Fruit fly (Drosophila melanogaster) whole organism, wandering third instar larva: Measurements from ENCODE around the gene CG9356.

Source experiments
- Abd-B ChIP-seq: fragments of >200 bp; optimal IDR thresholded peaks from 2 replicates; lab custom pipeline; 2017; ENCODE audit warnings: missing biosample characterization, missing genetic modification characterization
- CG9705 ChIP-seq: fragments of 200-800 bp; sonication (Bioruptor generic); optimal IDR thresholded peaks from 2 replicates; lab custom pipeline; 2018; ENCODE audit warnings: missing biosample characterization, mild to moderate bottlenecking, missing genetic modification characterization
- CrebA ChIP-seq: fragments of 200-800 bp; sonication (Bioruptor generic); optimal IDR thresholded peaks from 2 replicates; lab custom pipeline; 2016; ENCODE audit warnings: missing biosample characterization, mild to moderate bottlenecking, missing genetic modification characterization, borderline replicate concordance
- Dfd ChIP-seq: fragments of >200 bp; optimal IDR thresholded peaks from 2 replicates; lab custom pipeline; 2017; ENCODE audit warnings: missing biosample characterization, missing genetic modification characterization
- Dif ChIP-seq: fragments of 200-275, 200-300 bp; sonication (Bioruptor generic); optimal IDR thresholded peaks from 2 replicates; lab custom pipeline; 2018; ENCODE audit warnings: missing biosample characterization, missing genetic modification characterization; ENCODE audit not compliant: partially characterized antibody
- GATAd ChIP-seq: sonication (Bioruptor generic); optimal IDR thresholded peaks from 2 replicates; lab custom pipeline; 2016; ENCODE audit warnings: missing biosample characterization, missing genetic modification characterization
- HLH106 ChIP-seq: fragments of 200-800 bp; optimal IDR thresholded peaks from 3 replicates; lab custom pipeline; 2019; ENCODE audit warnings: missing biosample characterization, mild to moderate bottlenecking, missing genetic modification characterization, moderate library complexity
- Hnf4 ChIP-seq: fragments of 200-800 bp; sonication (Bioruptor generic); optimal IDR thresholded peaks from 2 replicates; lab custom pipeline; 2016; ENCODE audit warnings: missing biosample characterization, mild to moderate bottlenecking, missing genetic modification characterization
- Hr78 ChIP-seq: fragments of >200 bp; optimal IDR thresholded peaks from 2 replicates; lab custom pipeline; 2017; ENCODE audit warnings: missing biosample characterization, missing genetic modification characterization
- Hr83 ChIP-seq: fragments of 200-300 bp; sonication (Bioruptor generic); optimal IDR thresholded peaks from 2 replicates; lab custom pipeline; 2016; ENCODE audit warnings: missing biosample characterization, mild to moderate bottlenecking, missing genetic modification characterization, moderate library complexity; ENCODE audit not compliant: poor library complexity, severe bottlenecking
- Jra ChIP-seq: sonication (Bioruptor generic); optimal IDR thresholded peaks from 2 replicates; lab custom pipeline; 2016; ENCODE audit warnings: missing biosample characterization, missing genetic modification characterization
- Mio ChIP-seq: sonication (Bioruptor generic); optimal IDR thresholded peaks from 2 replicates; lab custom pipeline; 2016; ENCODE audit warnings: missing biosample characterization, missing genetic modification characterization
- Myc ChIP-seq: fragments of >200 bp; optimal IDR thresholded peaks from 2 replicates; lab custom pipeline; 2017
- N ChIP-seq: fragments of >200 bp; optimal IDR thresholded peaks from 2 replicates; lab custom pipeline; 2018; ENCODE audit warnings: missing biosample characterization, missing external identifiers, missing genetic modification characterization
- OdsH ChIP-seq: fragments of 200-800 bp; sonication (Bioruptor generic); optimal IDR thresholded peaks from 2 replicates; lab custom pipeline; 2016; ENCODE audit warnings: missing biosample characterization, mild to moderate bottlenecking, missing genetic modification characterization
- Rel ChIP-seq, 2 experiments: fragments of 200-800 bp; sonication (Bioruptor generic) in 1 of 2; optimal IDR thresholded peaks; 2 replicates in 1 of 2; 3 replicates in 1 of 2; lab custom pipeline; 2016 to 2019; ENCODE audit warnings: mild to moderate bottlenecking in 2 of 2, missing biosample characterization in 2 of 2, missing genetic modification characterization in 2 of 2, moderate library complexity in 1 of 2
- Sp1 ChIP-seq: fragments of 200-800 bp; sonication (Bioruptor generic); optimal IDR thresholded peaks from 3 replicates; lab custom pipeline; 2019; ENCODE audit warnings: missing biosample characterization, mild to moderate bottlenecking, missing genetic modification characterization, moderate library complexity
- Vsx2 ChIP-seq: fragments of 200-300, 225-300 bp; sonication (Bioruptor generic); optimal IDR thresholded peaks from 2 replicates; lab custom pipeline; 2018; ENCODE audit warnings: missing biosample characterization, missing genetic modification characterization; ENCODE audit not compliant: partially characterized antibody
- br ChIP-seq: fragments of 200-800 bp; sonication (Bioruptor generic); optimal IDR thresholded peaks from 2 replicates; lab custom pipeline; 2016; ENCODE audit warnings: missing biosample characterization, missing genetic modification characterization
- brk ChIP-seq: fragments of 200-800 bp; sonication (Bioruptor generic); optimal IDR thresholded peaks from 2 replicates; lab custom pipeline; 2016; ENCODE audit warnings: missing biosample characterization, mild to moderate bottlenecking, missing genetic modification characterization
- dl ChIP-seq, 2 experiments: fragments of 175-275, 200-275 bp in 1 of 2; fragments of 200-275 bp in 1 of 2; sonication (Bioruptor generic); optimal IDR thresholded peaks; lab custom pipeline; 2018; ENCODE audit warnings: mild to moderate bottlenecking in 2 of 2, missing biosample characterization in 2 of 2, missing genetic modification characterization in 2 of 2, moderate library complexity in 2 of 2; ENCODE audit not compliant: partially characterized antibody in 2 of 2, insufficient read depth in 1 of 2
- dmrt93B ChIP-seq: fragments of 200-800 bp; sonication (Bioruptor generic); optimal IDR thresholded peaks from 2 replicates; lab custom pipeline; 2018; ENCODE audit warnings: missing biosample characterization, mild to moderate bottlenecking, missing genetic modification characterization
- dsf ChIP-seq: sonication (Bioruptor generic); optimal IDR thresholded peaks from 2 replicates; lab custom pipeline; 2016; ENCODE audit warnings: missing biosample characterization, missing genetic modification characterization, borderline replicate concordance
- ey ChIP-seq: fragments of 200-800 bp; sonication (Bioruptor generic); optimal IDR thresholded peaks from 2 replicates; lab custom pipeline; 2016; ENCODE audit warnings: missing biosample characterization, missing genetic modification characterization
- foxo ChIP-seq, 2 experiments: fragments of 200-800 bp; sonication (Bioruptor generic); optimal IDR thresholded peaks; 2 replicates in 1 of 2; 3 replicates in 1 of 2; lab custom pipeline; 2016 to 2017; ENCODE audit warnings: missing biosample characterization in 2 of 2, missing genetic modification characterization in 2 of 2
- fru ChIP-seq: fragments of 200-800 bp; sonication (Bioruptor generic); optimal IDR thresholded peaks from 3 replicates; lab custom pipeline; 2016; ENCODE audit warnings: missing biosample characterization, mild to moderate bottlenecking, missing genetic modification characterization
- h ChIP-seq: fragments of 200-800 bp; sonication (Bioruptor generic); optimal IDR thresholded peaks from 3 replicates; lab custom pipeline; 2016; ENCODE audit warnings: missing biosample characterization, mild to moderate bottlenecking, missing genetic modification characterization
- jim ChIP-seq: fragments of 175-275, 200-325 bp; sonication (Bioruptor generic); optimal IDR thresholded peaks from 2 replicates; lab custom pipeline; 2016; ENCODE audit warnings: missing biosample characterization, mild to moderate bottlenecking, missing genetic modification characterization
- lola ChIP-seq: fragments of >200 bp; optimal IDR thresholded peaks from 2 replicates; lab custom pipeline; 2017; ENCODE audit warnings: missing biosample characterization, missing genetic modification characterization
- pan ChIP-seq: fragments of >200 bp; optimal IDR thresholded peaks from 2 replicates; lab custom pipeline; 2017
- psq ChIP-seq: fragments of 200-800 bp; sonication (Bioruptor generic); optimal IDR thresholded peaks from 3 replicates; lab custom pipeline; 2017; ENCODE audit warnings: missing biosample characterization, mild to moderate bottlenecking, missing genetic modification characterization, moderate library complexity
- rgr ChIP-seq: fragments of 200-800 bp; sonication (Bioruptor generic); optimal IDR thresholded peaks from 3 replicates; lab custom pipeline; 2016; ENCODE audit warnings: missing biosample characterization, mild to moderate bottlenecking, missing genetic modification characterization
- sage ChIP-seq: fragments of 200-800 bp; sonication (Bioruptor generic); optimal IDR thresholded peaks from 2 replicates; lab custom pipeline; 2016; ENCODE audit warnings: missing biosample characterization, mild to moderate bottlenecking, missing genetic modification characterization
- sv ChIP-seq: fragments of 200-800 bp; sonication (Bioruptor generic); optimal IDR thresholded peaks from 3 replicates; lab custom pipeline; 2016; ENCODE audit warnings: missing biosample characterization, missing genetic modification characterization
- tai ChIP-seq: sonication (Bioruptor generic); optimal IDR thresholded peaks from 2 replicates; lab custom pipeline; 2016; ENCODE audit warnings: missing biosample characterization, missing genetic modification characterization
- usp ChIP-seq: fragments of >200 bp; optimal IDR thresholded peaks from 2 replicates; lab custom pipeline; 2017; ENCODE audit warnings: missing biosample characterization, missing genetic modification characterization
- woc ChIP-seq: sonication (Bioruptor generic); optimal IDR thresholded peaks from 2 replicates; lab custom pipeline; 2016; ENCODE audit warnings: missing biosample characterization, mild to moderate bottlenecking, missing genetic modification characterization

Gene CG9356

dm6 chr3R:9441996-9442395, 37.9 kb upstream of the CG9356 start:
- no peak for TF ChIP-seq Hnf4 (GFP tag; lab: Kevin White, UChicago)
- TF ChIP-seq Myc (lab: Kevin White, UChicago), result no peak
- no peak for TF ChIP-seq sv (GFP tag; lab: Kevin White, UChicago)
- TF ChIP-seq pan, result no peak
- no peak for TF ChIP-seq rgr (GFP tag; lab: Kevin White, UChicago)
- TF ChIP-seq Jra (GFP tag; lab: Kevin White, UChicago), result no peak
- TF ChIP-seq N, result no peak
- no peak for TF ChIP-seq Vsx2 (GFP tag; lab: Kevin White, UChicago)
- no peak for TF ChIP-seq Hr78
- TF ChIP-seq GATAd (GFP tag; lab: Kevin White, UChicago), result no peak
- no peak for TF ChIP-seq CG9705 (GFP tag; lab: Kevin White, UChicago)
- no peak for TF ChIP-seq foxo (GFP tag; optimal IDR thresholded peaks at IDR 0.05; lab: Kevin White, UChicago)
- TF ChIP-seq h (GFP tag; lab: Kevin White, UChicago), result no peak
- TF ChIP-seq ey (GFP tag; lab: Kevin White, UChicago), result no peak
- no peak for TF ChIP-seq brk (GFP tag; lab: Kevin White, UChicago)
- TF ChIP-seq tai (GFP tag; lab: Kevin White, UChicago), result no peak
- TF ChIP-seq Sp1 (GFP tag; lab: Kevin White, UChicago), result no peak

dm6 chr3R:9441134-9441533, 37.1 kb upstream of the CG9356 start:
- peak; percentile 95 for TF ChIP-seq Dfd (GFP tag; lab: Kevin White, UChicago)
- TF ChIP-seq dsf (GFP tag; lab: Kevin White, UChicago), result no peak
- TF ChIP-seq, all 38 proteins: peak for 1

dm6 chr3R:9437618-9438017, 33.5 kb upstream of the CG9356 start:
- TF ChIP-seq Dif (GFP tag; lab: Kevin White, UChicago) (no peak), Mio (no peak), Rel (GFP tag; optimal IDR thresholded peaks at IDR 0.05; lab: Kevin White, UChicago) (no peak), Rel (tag; optimal IDR thresholded peaks at IDR 0.05; lab: Kevin White, UChicago) (no peak), sage (GFP tag; lab: Kevin White, UChicago) (no peak), br (GFP tag; lab: Kevin White, UChicago) (no peak), Abd-B (no peak), jim (GFP tag; lab: Kevin White, UChicago) (no peak), N (no peak), dl (GFP tag; optimal IDR thresholded peaks at IDR 0.05; lab: Kevin White, UChicago; ENCODE audit: insufficient read depth in 1 of 2, partially characterized antibody in 2 of 2) (no peak), OdsH (GFP tag; lab: Kevin White, UChicago) (no peak), CG9705 (GFP tag; lab: Kevin White, UChicago) (no peak), Dfd (GFP tag; lab: Kevin White, UChicago) (no peak), CrebA (GFP tag; lab: Kevin White, UChicago) (no peak), Vsx2 (GFP tag; lab: Kevin White, UChicago) (no peak)

- TF ChIP-seq Hr78 (no peak), woc (GFP tag; lab: Kevin White, UChicago) (no peak), Myc (lab: Kevin White, UChicago) (no peak), N (no peak), OdsH (GFP tag; lab: Kevin White, UChicago) (peak; percentile 8), usp (no peak), Sp1 (GFP tag; lab: Kevin White, UChicago) (no peak), CG9705 (GFP tag; lab: Kevin White, UChicago) (no peak), CrebA (GFP tag; lab: Kevin White, UChicago) (peak; percentile 27), Rel (GFP tag; optimal IDR thresholded peaks at IDR 0.05; lab: Kevin White, UChicago) (no peak), Rel (tag; optimal IDR thresholded peaks at IDR 0.05; lab: Kevin White, UChicago) (no peak), pan (no peak), Hnf4 (GFP tag; lab: Kevin White, UChicago) (no peak), rgr (GFP tag; lab: Kevin White, UChicago) (no peak), psq (GFP tag; lab: Kevin White, UChicago) (peak; percentile 31), dl (GFP tag; optimal IDR thresholded peaks at IDR 0.05; lab: Kevin White, UChicago; ENCODE audit: insufficient read depth in 1 of 2, partially characterized antibody in 2 of 2) (peak; percentile 88 to 93), jim (GFP tag; lab: Kevin White, UChicago) (no peak), tai (GFP tag; lab: Kevin White, UChicago) (no peak), foxo (GFP tag; optimal IDR thresholded peaks at IDR 0.05; lab: Kevin White, UChicago) (peak in 1 of 2 experiments; percentile 17), Dif (GFP tag; lab: Kevin White, UChicago) (peak; percentile 96), HLH106 (tag; lab: Kevin White, UChicago) (no peak), dsf (GFP tag; lab: Kevin White, UChicago) (no peak), Dfd (GFP tag; lab: Kevin White, UChicago) (no peak), Vsx2 (GFP tag; lab: Kevin White, UChicago) (peak; percentile 60), sage (GFP tag; lab: Kevin White, UChicago) (no peak), Abd-B (no peak), GATAd (GFP tag; lab: Kevin White, UChicago) (no peak), Mio (no peak), h (GFP tag; lab: Kevin White, UChicago) (peak; percentile 34), brk (GFP tag; lab: Kevin White, UChicago) (no peak), Jra (GFP tag; lab: Kevin White, UChicago) (peak; percentile 9), Hr83 (GFP tag; lab: Kevin White, UChicago) (peak; percentile 20), dmrt93B (GFP tag; lab: Kevin White, UChicago) (no peak), sv (GFP tag; lab: Kevin White, UChicago) (no peak), fru (GFP tag; lab: Kevin White, UChicago) (no peak), br (GFP tag; lab: Kevin White, UChicago) (no peak), lola (GFP tag; lab: Kevin White, UChicago) (no peak)
Measured at dm6 chr3R:9436358-9436972, 32.4 kb upstream of the CG9356 start.
